Worm (Caenorhabditis elegans) whole organism, L3 larva: ENCODE measurements around the gene F47E1.2.
A peak's percentile ranks its signal among the peaks of the same experiment; 100 is the strongest.

ENCODE experiments used
- R02D3.7 ChIP-seq: fragments of 150-350 bp; optimal IDR thresholded peaks from 2 replicates; lab custom pipeline; 2014; ENCODE audit warnings: missing biosample characterization, missing genetic modification characterization
- aly-2 ChIP-seq: fragments of 150-350 bp; optimal IDR thresholded peaks from 2 replicates; lab custom pipeline; 2014; ENCODE audit warnings: missing biosample characterization, missing genetic modification characterization
- ceh-16 ChIP-seq: sonication (generic microtip); optimal IDR thresholded peaks from 2 replicates; lab custom pipeline; 2017; ENCODE audit warnings: missing biosample characterization, missing genetic modification characterization
- ceh-82 ChIP-seq: fragments of 150-350 bp; optimal IDR thresholded peaks from 2 replicates; lab custom pipeline; 2014; ENCODE audit warnings: missing biosample characterization, missing genetic modification characterization
- ceh-9 ChIP-seq: sonication (generic microtip); optimal IDR thresholded peaks from 2 replicates; lab custom pipeline; 2018; ENCODE audit warnings: missing biosample characterization, missing genetic modification characterization
- egl-5 ChIP-seq: fragments of 150-350 bp; optimal IDR thresholded peaks from 2 replicates; lab custom pipeline; 2017; ENCODE audit warnings: missing biosample characterization, missing genetic modification reagents, missing genetic modification characterization, inconsistent platforms
- elt-1 ChIP-seq: fragments of 150-350 bp; optimal IDR thresholded peaks from 2 replicates; lab custom pipeline; 2014; ENCODE audit warnings: missing biosample characterization, missing genetic modification characterization
- elt-2 ChIP-seq: sonication (generic microtip); optimal IDR thresholded peaks from 2 replicates; lab custom pipeline; 2016; ENCODE audit warnings: missing genetic modification reagents, mild to moderate bottlenecking, missing genetic modification characterization, missing compliant biosample characterization
- elt-3 ChIP-seq, 3 experiments: fragments of 150-350 bp in 1 of 3; sonication (generic microtip) in 2 of 3; optimal IDR thresholded peaks; 2 replicates in 2 of 3; 4 replicates in 1 of 3; lab custom pipeline; 2014 to 2017; ENCODE audit warnings: missing biosample characterization in 3 of 3, missing genetic modification characterization in 3 of 3
- eor-1 ChIP-seq, 2 experiments: fragments of 150-350 bp; optimal IDR thresholded peaks; 2 replicates each; lab custom pipeline; 2014 to 2018; ENCODE audit warnings: missing biosample characterization in 2 of 2, missing genetic modification characterization in 2 of 2
- fkh-10 ChIP-seq: sonication (generic microtip); optimal IDR thresholded peaks from 2 replicates; lab custom pipeline; 2017; ENCODE audit warnings: missing biosample characterization, missing genetic modification reagents, missing genetic modification characterization
- fos-1 ChIP-seq: fragments of 150-350 bp; optimal IDR thresholded peaks from 2 replicates; lab custom pipeline; 2014; ENCODE audit warnings: missing biosample characterization, missing genetic modification characterization
- hmg-11 ChIP-seq: sonication (generic microtip); optimal IDR thresholded peaks from 2 replicates; lab custom pipeline; 2016; ENCODE audit warnings: missing genetic modification characterization, missing compliant biosample characterization
- jun-1 ChIP-seq: fragments of 150-350 bp; optimal IDR thresholded peaks from 2 replicates; lab custom pipeline; 2014; ENCODE audit warnings: missing biosample characterization, missing genetic modification reagents, missing genetic modification characterization
- lin-39 ChIP-seq: fragments of 150-350 bp; optimal IDR thresholded peaks from 2 replicates; lab custom pipeline; 2018; ENCODE audit warnings: missing biosample characterization, missing genetic modification reagents, missing genetic modification characterization
- mdl-1 ChIP-seq: fragments of 150-350 bp; optimal IDR thresholded peaks from 2 replicates; lab custom pipeline; 2014; ENCODE audit warnings: missing biosample characterization, missing genetic modification characterization
- nfya-1 ChIP-seq: sonication (generic microtip); optimal IDR thresholded peaks from 2 replicates; lab custom pipeline; 2017; ENCODE audit warnings: missing genetic modification characterization, mild to moderate bottlenecking, missing compliant biosample characterization, antibody characterized with exemption, moderate library complexity; ENCODE audit not compliant: insufficient read depth
- nhr-11 ChIP-seq: fragments of 150-350 bp; optimal IDR thresholded peaks from 2 replicates; lab custom pipeline; 2014; ENCODE audit warnings: missing biosample characterization, missing genetic modification characterization
- nhr-237 ChIP-seq: fragments of 150-350 bp; optimal IDR thresholded peaks from 2 replicates; lab custom pipeline; 2014; ENCODE audit warnings: missing biosample characterization, missing genetic modification characterization
- nhr-25 ChIP-seq: sonication (generic microtip); optimal IDR thresholded peaks from 2 replicates; lab custom pipeline; 2017; ENCODE audit warnings: missing biosample characterization, missing genetic modification characterization
- nhr-43 ChIP-seq: sonication (generic microtip); optimal IDR thresholded peaks from 2 replicates; lab custom pipeline; 2016; ENCODE audit warnings: mild to moderate bottlenecking, missing genetic modification characterization, missing compliant biosample characterization; ENCODE audit not compliant: poor library complexity, severe bottlenecking
- nhr-77 ChIP-seq: fragments of 150-350 bp; optimal IDR thresholded peaks from 2 replicates; lab custom pipeline; 2014; ENCODE audit warnings: missing biosample characterization, missing genetic modification characterization
- pha-4 ChIP-seq: fragments of 150-350 bp; optimal IDR thresholded peaks from 2 replicates; lab custom pipeline; 2014; ENCODE audit warnings: missing biosample characterization, missing genetic modification reagents, missing genetic modification characterization
- pqm-1 ChIP-seq: fragments of 150-350 bp; optimal IDR thresholded peaks from 2 replicates; lab custom pipeline; 2017; ENCODE audit warnings: missing biosample characterization, missing genetic modification characterization, inconsistent platforms
- sea-2 ChIP-seq: fragments of 150-350 bp; sonication (generic microtip); optimal IDR thresholded peaks from 4 replicates; lab custom pipeline; 2014; ENCODE audit warnings: missing biosample characterization, missing genetic modification reagents, missing genetic modification characterization
- skn-1 ChIP-seq: fragments of 150-350 bp; optimal IDR thresholded peaks from 2 replicates; lab custom pipeline; 2014; ENCODE audit warnings: missing biosample characterization, missing genetic modification characterization
- tbx-2 ChIP-seq: sonication (generic microtip); optimal IDR thresholded peaks from 2 replicates; lab custom pipeline; 2016; ENCODE audit warnings: mild to moderate bottlenecking, missing genetic modification characterization, missing compliant biosample characterization
- unc-39 ChIP-seq: sonication (generic microtip); optimal IDR thresholded peaks from 4 replicates; lab custom pipeline; 2017; ENCODE audit warnings: missing biosample characterization, missing genetic modification characterization
- zag-1 ChIP-seq: fragments of 150-350 bp; optimal IDR thresholded peaks from 2 replicates; lab custom pipeline; 2014; ENCODE audit warnings: missing biosample characterization, missing genetic modification characterization
- ztf-11 ChIP-seq: fragments of 150-350 bp; optimal IDR thresholded peaks from 2 replicates; lab custom pipeline; 2014; ENCODE audit warnings: missing biosample characterization, missing genetic modification characterization

Gene F47E1.2

DNA sequence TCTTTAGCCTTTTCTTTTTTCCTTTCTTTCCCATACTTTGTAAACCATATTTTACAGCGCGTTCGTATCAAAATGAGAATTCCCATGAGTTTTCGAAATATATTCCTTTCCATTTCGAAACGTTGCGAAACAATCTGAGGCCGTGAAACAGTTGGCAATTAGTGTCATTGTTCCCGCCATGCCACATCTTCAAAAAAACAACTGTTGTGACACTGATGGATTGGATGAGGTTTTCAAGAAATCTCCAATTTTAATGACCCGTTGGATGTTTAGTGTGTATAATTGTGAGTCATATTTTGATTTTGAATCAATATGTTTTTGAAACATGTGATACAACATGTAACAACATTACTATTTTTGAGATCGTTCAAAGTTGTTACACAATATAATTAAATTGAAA, 11.6 kb downstream of the F47E1.2 start:
- no peak for TF ChIP-seq skn-1 (tag; lab: Kevin White, UChicago)
- TF ChIP-seq egl-5, result peak; percentile 75
- TF ChIP-seq, all 47 proteins: peak for 1

- TF ChIP-seq zag-1, result no peak
- TF ChIP-seq nhr-43, result no peak
- TF ChIP-seq fkh-10 (GFP tag; lab: Kevin White, UChicago), result no peak
- TF ChIP-seq fos-1 (tag; lab: Kevin White, UChicago), result no peak
- TF ChIP-seq hmg-11 (tag; lab: Kevin White, UChicago), result no peak
- no peak for TF ChIP-seq ceh-9 (tag; lab: Kevin White, UChicago)
- no peak for TF ChIP-seq nhr-11 (tag; lab: Kevin White, UChicago)
- TF ChIP-seq eor-1 (tag; optimal IDR thresholded peaks at IDR 0.05; lab: Kevin White, UChicago), result no peak
- TF ChIP-seq egl-5, result no peak
- no peak for TF ChIP-seq R02D3.7 (tag; lab: Kevin White, UChicago)
- TF ChIP-seq sea-2 (GFP tag; lab: Kevin White, UChicago), result no peak
- TF ChIP-seq pqm-1 (tag; lab: Kevin White, UChicago), result no peak
- no peak for TF ChIP-seq mdl-1 (tag; lab: Kevin White, UChicago)
- no peak for TF ChIP-seq tbx-2 (tag; lab: Kevin White, UChicago)
- no peak for TF ChIP-seq elt-3 (tag; optimal IDR thresholded peaks at IDR 0.05; lab: Kevin White, UChicago)
- TF ChIP-seq ztf-11, result no peak
- no peak for TF ChIP-seq nhr-25
- no peak for TF ChIP-seq ceh-82 (tag; lab: Kevin White, UChicago)
- no peak for TF ChIP-seq aly-2 (tag; lab: Kevin White, UChicago)
Measured at ce11 chrX:9074497-9074896, 17.0 kb downstream of the F47E1.2 start.

- no peak for TF ChIP-seq unc-39 (tag; lab: Kevin White, UChicago)
- no peak for TF ChIP-seq jun-1 (tag; lab: Kevin White, UChicago)
Measured at ce11 chrX:9076886-9077285, 19.4 kb downstream of the F47E1.2 start, which contains the start of gene F47E1.1. Gene F47E1.1 (plus strand): TSS chrX:9077186.

DNA sequence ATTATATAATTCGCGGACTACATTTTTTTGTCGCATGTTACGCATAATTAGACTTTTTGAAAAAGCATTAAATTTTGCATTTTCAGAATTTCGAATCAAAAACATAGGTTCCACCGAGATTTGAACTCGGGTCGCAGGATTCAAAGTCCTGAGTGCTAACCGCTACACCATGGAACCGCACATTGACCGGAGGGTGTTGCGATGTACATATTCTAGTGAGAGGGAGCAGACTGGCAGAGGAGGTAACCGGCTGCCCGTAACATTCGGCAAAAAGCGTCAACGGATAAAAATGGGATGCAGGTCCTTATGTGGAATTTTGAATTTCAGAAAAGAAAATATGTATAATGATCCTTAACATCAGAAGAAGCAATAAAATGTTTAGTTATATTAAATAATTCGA, 20.7 kb downstream of the F47E1.2 start:
- TF ChIP-seq jun-1 (tag; lab: Kevin White, UChicago), result no peak
- peak; percentile 61 for TF ChIP-seq nhr-43
- TF ChIP-seq pha-4 (tag; lab: Kevin White, UChicago), result peak; percentile 11
- TF ChIP-seq tbx-2 (tag; lab: Kevin White, UChicago), result peak; percentile 23
- TF ChIP-seq elt-2, result peak; percentile 14
- peak; percentile 46 for TF ChIP-seq hmg-11 (tag; lab: Kevin White, UChicago)
- TF ChIP-seq ceh-16, result no peak
- TF ChIP-seq nfya-1, result peak; percentile 32
- TF ChIP-seq lin-39 (tag; lab: Kevin White, UChicago), result no peak
- TF ChIP-seq, all 47 proteins: peak for 6

DNA sequence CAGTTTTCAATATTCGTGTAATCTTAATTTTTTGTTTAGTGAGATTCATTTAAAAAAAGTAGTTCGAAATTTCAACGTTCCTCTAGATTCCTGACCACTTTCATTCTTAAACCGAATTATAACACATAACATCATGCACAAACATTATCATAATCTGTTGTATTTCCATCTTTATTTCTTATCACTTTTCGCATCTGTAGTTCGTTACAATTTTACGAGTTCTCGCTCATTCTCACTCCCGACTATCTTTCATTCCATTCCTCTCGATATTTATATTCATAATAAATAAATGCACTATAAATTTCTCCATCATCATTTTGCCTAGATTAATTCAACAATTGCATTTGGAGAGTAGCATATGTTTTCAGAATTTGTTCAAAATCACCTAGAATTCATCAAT, 23.8 kb downstream of the F47E1.2 start:
- peak; percentile 65 for TF ChIP-seq pqm-1 (tag; lab: Kevin White, UChicago)
- peak; percentile 17 for TF ChIP-seq elt-2
- TF ChIP-seq nhr-237 (tag; lab: Kevin White, UChicago), result no peak
- no peak for TF ChIP-seq nhr-77 (tag; lab: Kevin White, UChicago)

- TF ChIP-seq unc-39 (tag; lab: Kevin White, UChicago) (no peak), egl-5 (no peak), skn-1 (tag; lab: Kevin White, UChicago) (no peak), nhr-43 (no peak), mdl-1 (tag; lab: Kevin White, UChicago) (no peak), pqm-1 (tag; lab: Kevin White, UChicago) (no peak), aly-2 (tag; lab: Kevin White, UChicago) (no peak), elt-1 (tag; lab: Kevin White, UChicago) (no peak), hmg-11 (tag; lab: Kevin White, UChicago) (no peak), tbx-2 (tag; lab: Kevin White, UChicago) (no peak), zag-1 (no peak)
- TF ChIP-seq, all 47 proteins: peak for 0
Measured at ce11 chrX:9082646-9083045, 25.2 kb downstream of the F47E1.2 start, which contains the start of gene ajm-1. Gene ajm-1 (plus strand): TSS chrX:9082946.
